Fruit fly (Drosophila melanogaster): ENCODE data around the gene bur.
A peak's percentile ranks its signal among the peaks of the same experiment; 100 is the strongest.

Gene bur

DNA sequence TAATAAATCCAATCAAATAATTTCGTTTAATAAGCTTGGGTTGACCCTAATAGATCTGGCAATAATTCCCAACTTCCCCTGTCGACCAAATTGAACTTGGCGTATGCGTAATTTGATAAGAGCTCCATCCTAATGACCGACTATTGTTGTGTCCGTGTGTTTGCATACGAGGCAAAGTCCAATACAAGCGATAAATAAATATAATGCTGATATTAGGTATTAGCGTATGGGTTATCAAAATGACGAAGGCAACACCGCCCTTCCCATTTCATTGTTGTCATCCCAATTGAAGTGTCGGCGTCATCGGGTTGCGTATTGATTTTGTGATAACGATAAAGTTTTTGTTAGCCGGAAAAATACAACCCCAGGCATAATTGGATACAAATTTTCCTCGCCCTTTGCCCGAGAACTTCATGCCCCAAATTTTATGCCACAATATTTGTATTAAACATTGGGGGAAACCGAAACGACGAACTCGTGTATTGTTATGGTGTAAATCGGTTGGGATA lies 9.8 kb upstream of the bur start:
- TF ChIP-seq bab1 (GFP tag; optimal IDR thresholded peaks at IDR 0.05) (no peak), CG5204 (GFP tag; optimal IDR thresholded peaks at IDR 0.05) (no peak), CG1620 (GFP tag; optimal IDR thresholded peaks at IDR 0.05) (no peak), cic (GFP tag; optimal IDR thresholded peaks at IDR 0.05) (no peak), tj (GFP tag; optimal IDR thresholded peaks at IDR 0.05) (no peak), pad (GFP tag; optimal IDR thresholded peaks at IDR 0.05) (no peak), CG14711 (tag; optimal IDR thresholded peaks at IDR 0.05) (no peak), kay (GFP tag; ENCODE audit: borderline replicate concordance) (no peak), CG7101 (tag; optimal IDR thresholded peaks at IDR 0.05) (no peak), toe (GFP tag; optimal IDR thresholded peaks at IDR 0.05) (no peak)

DNA sequence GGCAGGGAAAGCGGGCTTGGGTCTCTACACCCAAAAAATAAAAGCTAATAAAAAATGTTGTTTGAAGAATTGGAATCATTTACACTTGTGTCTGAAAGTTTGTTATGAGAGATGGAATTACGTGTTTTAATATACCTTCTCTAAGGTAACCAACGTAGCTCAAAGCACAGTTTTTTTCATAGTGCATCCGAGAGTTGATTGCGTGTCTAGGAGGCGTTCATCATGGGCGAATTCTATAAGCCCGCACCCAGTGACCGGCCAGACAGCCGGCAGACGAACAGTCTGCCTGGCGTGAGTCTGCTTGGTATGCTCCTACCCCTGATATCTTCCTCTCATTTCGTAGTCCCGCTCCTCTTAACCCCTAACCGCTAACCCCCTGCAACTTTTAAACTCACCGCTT lies 8.3 kb upstream of the bur start:
- TF ChIP-seq toe (GFP tag; optimal IDR thresholded peaks at IDR 0.05) (no peak), Crg-1 (GFP tag; optimal IDR thresholded peaks at IDR 0.05) (no peak), Hr96 (GFP tag; optimal IDR thresholded peaks at IDR 0.05) (no peak), cic (GFP tag; optimal IDR thresholded peaks at IDR 0.05) (no peak), CG11617 (GFP tag; optimal IDR thresholded peaks at IDR 0.05) (no peak), CG7101 (tag; optimal IDR thresholded peaks at IDR 0.05) (no peak), Clk (GFP tag; optimal IDR thresholded peaks at IDR 0.05) (no peak), CG1620 (GFP tag; optimal IDR thresholded peaks at IDR 0.05) (no peak), kay (GFP tag; ENCODE audit: borderline replicate concordance) (no peak), pad (GFP tag; optimal IDR thresholded peaks at IDR 0.05) (no peak), CG14711 (tag; optimal IDR thresholded peaks at IDR 0.05) (no peak), Mnt (GFP tag; optimal IDR thresholded peaks at IDR 0.05) (no peak), CG5204 (GFP tag; optimal IDR thresholded peaks at IDR 0.05) (no peak), cnc (optimal IDR thresholded peaks at IDR 0.05) (no peak), CG33017 (tag; optimal IDR thresholded peaks at IDR 0.05) (no peak), ovo (GFP tag; optimal IDR thresholded peaks at IDR 0.05) (no peak), bab1 (GFP tag; optimal IDR thresholded peaks at IDR 0.05) (no peak), CG7045 (GFP tag; optimal IDR thresholded peaks at IDR 0.05) (no peak)

DNA sequence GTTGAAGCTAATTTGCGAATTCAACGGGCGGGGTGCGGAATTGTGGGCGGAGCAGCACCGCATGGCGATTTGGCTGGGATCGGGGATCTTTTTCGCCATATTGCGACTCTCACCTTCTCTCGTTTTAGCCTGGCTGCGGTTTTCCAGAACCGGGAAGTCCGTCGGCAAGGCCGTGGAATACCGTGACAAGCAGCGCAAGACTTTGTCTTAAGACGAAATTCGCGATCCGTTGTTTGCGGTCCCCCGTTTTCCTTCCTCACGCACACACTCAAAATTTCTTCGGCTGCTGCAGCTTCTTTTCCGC lies 314 bp downstream of the bur start:
- TF ChIP-seq CG33017 (tag; optimal IDR thresholded peaks at IDR 0.05) (no peak), Crg-1 (GFP tag; optimal IDR thresholded peaks at IDR 0.05) (no peak), CG11617 (GFP tag; optimal IDR thresholded peaks at IDR 0.05) (no peak), tj (GFP tag; optimal IDR thresholded peaks at IDR 0.05) (no peak), Mnt (GFP tag; optimal IDR thresholded peaks at IDR 0.05) (no peak), kay (GFP tag; ENCODE audit: borderline replicate concordance) (no peak), Hr96 (GFP tag; optimal IDR thresholded peaks at IDR 0.05) (no peak), pad (GFP tag; optimal IDR thresholded peaks at IDR 0.05) (no peak), ovo (GFP tag; optimal IDR thresholded peaks at IDR 0.05) (no peak), Clk (GFP tag; optimal IDR thresholded peaks at IDR 0.05) (no peak)

DNA sequence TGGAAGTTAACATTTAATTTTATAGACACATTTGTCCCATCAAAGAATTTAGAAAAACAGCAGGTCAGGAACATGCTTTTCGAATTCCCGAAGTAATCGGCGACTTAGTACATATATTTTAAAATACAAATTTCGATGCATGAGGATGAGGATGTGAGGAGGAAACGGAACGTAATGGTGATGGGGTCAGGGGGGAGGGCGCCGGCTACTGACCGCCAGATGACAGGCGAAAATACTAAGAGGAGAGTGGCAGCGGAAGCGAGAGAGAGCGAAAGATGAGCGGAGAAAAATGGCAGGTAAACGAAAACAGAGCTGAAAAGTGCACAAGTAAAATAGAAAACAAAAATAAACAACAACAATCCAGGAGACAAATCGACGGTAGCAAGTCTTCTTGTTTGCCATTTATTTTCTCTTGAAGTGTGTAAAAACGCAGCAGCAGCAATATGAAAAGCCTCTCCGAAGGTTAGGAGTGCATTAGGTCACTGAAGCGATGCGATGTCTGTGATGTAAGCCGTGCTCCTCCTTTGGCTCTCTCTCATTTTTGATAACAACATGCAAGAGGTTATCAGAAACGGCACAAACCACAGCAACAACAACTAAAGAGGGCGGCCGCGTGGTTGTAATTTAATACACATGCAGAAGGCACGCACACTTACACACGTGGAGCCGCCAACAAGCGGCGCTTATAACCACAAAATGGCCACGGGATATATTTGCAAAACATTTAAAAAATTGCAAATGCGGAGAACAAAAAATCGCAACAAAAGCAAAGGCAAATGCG lies 857 bp downstream of the bur start:
- TF ChIP-seq kay (GFP tag; ENCODE audit: borderline replicate concordance) (no peak), CG14711 (tag; optimal IDR thresholded peaks at IDR 0.05) (no peak), CG7101 (tag; optimal IDR thresholded peaks at IDR 0.05) (no peak), cnc (optimal IDR thresholded peaks at IDR 0.05) (no peak), Crg-1 (GFP tag; optimal IDR thresholded peaks at IDR 0.05) (peak; percentile 10), bab1 (GFP tag; optimal IDR thresholded peaks at IDR 0.05) (no peak), CG33017 (tag; optimal IDR thresholded peaks at IDR 0.05) (no peak), CG5204 (GFP tag; optimal IDR thresholded peaks at IDR 0.05) (no peak), CG12768 (GFP tag; optimal IDR thresholded peaks at IDR 0.05) (no peak), CG7045 (GFP tag; optimal IDR thresholded peaks at IDR 0.05) (no peak), tj (GFP tag; optimal IDR thresholded peaks at IDR 0.05) (peak; percentile 41), pad (GFP tag; optimal IDR thresholded peaks at IDR 0.05) (no peak), Hr96 (GFP tag; optimal IDR thresholded peaks at IDR 0.05) (no peak), CG1620 (GFP tag; optimal IDR thresholded peaks at IDR 0.05) (no peak), cic (GFP tag; optimal IDR thresholded peaks at IDR 0.05) (peak; percentile 42), Clk (GFP tag; optimal IDR thresholded peaks at IDR 0.05) (no peak), Mnt (GFP tag; optimal IDR thresholded peaks at IDR 0.05) (peak; percentile 88), toe (GFP tag; optimal IDR thresholded peaks at IDR 0.05) (no peak), CG11617 (GFP tag; optimal IDR thresholded peaks at IDR 0.05) (no peak), ovo (GFP tag; optimal IDR thresholded peaks at IDR 0.05) (no peak)

DNA sequence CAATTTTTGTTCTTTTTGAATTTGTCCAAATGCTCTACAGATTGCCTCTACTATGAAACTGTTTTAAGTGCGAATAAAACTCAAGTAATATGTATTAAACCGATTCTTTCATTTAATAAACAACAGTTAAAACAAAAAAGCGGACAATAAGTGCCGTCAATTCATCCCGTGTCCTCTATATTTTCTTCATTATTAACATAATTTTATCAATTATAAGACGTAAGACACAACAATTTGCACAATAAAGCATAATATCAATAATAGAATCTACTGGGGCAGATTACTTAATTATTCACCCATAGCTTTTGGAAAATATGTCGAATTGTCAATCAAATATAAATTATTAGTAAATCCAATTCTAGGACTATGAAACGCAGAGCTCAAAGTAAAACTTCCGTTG lies 6.6 kb downstream of the bur start, which contains the start of gene CG31627:
Gene CG31627, plus strand, starts transcription at position 301 of the 400 bp plus-strand sequence.
- TF ChIP-seq CG7045 (GFP tag; optimal IDR thresholded peaks at IDR 0.05) (no peak), Clk (GFP tag; optimal IDR thresholded peaks at IDR 0.05) (no peak), Hr96 (GFP tag; optimal IDR thresholded peaks at IDR 0.05) (no peak), cic (GFP tag; optimal IDR thresholded peaks at IDR 0.05) (no peak), CG5204 (GFP tag; optimal IDR thresholded peaks at IDR 0.05) (no peak), CG1620 (GFP tag; optimal IDR thresholded peaks at IDR 0.05) (no peak), bab1 (GFP tag; optimal IDR thresholded peaks at IDR 0.05) (no peak), Mnt (GFP tag; optimal IDR thresholded peaks at IDR 0.05) (no peak), toe (GFP tag; optimal IDR thresholded peaks at IDR 0.05) (no peak), CG12768 (GFP tag; optimal IDR thresholded peaks at IDR 0.05) (no peak), Crg-1 (GFP tag; optimal IDR thresholded peaks at IDR 0.05) (no peak), kay (GFP tag; ENCODE audit: borderline replicate concordance) (no peak), CG11617 (GFP tag; optimal IDR thresholded peaks at IDR 0.05) (no peak)

DNA sequence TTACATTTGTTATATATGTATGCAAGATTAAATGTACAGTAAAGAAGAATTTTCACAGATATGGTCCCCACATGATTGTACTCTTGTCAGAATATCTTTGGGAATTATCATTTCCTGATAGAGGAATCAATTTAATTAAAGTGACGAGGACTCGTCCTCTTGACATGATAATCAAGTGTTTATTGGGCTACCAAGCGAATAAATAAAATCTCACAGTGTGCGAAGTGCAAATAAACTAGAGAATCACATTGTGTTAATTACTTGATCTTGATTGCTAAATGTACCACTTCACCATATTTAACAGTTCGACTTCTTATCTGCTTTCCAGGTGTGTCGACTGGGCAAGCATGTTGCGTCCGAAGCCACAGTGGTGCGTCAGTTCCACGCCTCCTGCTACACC lies 9.6 kb downstream of the bur start:
- no peak for TF ChIP-seq cic (GFP tag; optimal IDR thresholded peaks at IDR 0.05)
- TF ChIP-seq pad (GFP tag; optimal IDR thresholded peaks at IDR 0.05): no peak
- no peak for TF ChIP-seq Mnt (GFP tag; optimal IDR thresholded peaks at IDR 0.05)
- no peak for TF ChIP-seq CG33017 (tag; optimal IDR thresholded peaks at IDR 0.05)
- no peak for TF ChIP-seq CG5204 (GFP tag; optimal IDR thresholded peaks at IDR 0.05)
- no peak for TF ChIP-seq tj (GFP tag; optimal IDR thresholded peaks at IDR 0.05)
- TF ChIP-seq CG1620 (GFP tag; optimal IDR thresholded peaks at IDR 0.05): no peak
- TF ChIP-seq CG12768 (GFP tag; optimal IDR thresholded peaks at IDR 0.05): no peak
- TF ChIP-seq kay (GFP tag; ENCODE audit: borderline replicate concordance): no peak
- no peak for TF ChIP-seq CG14711 (tag; optimal IDR thresholded peaks at IDR 0.05)
- TF ChIP-seq cnc (optimal IDR thresholded peaks at IDR 0.05): no peak
- no peak for TF ChIP-seq toe (GFP tag; optimal IDR thresholded peaks at IDR 0.05)
- no peak for TF ChIP-seq CG7045 (GFP tag; optimal IDR thresholded peaks at IDR 0.05)
- no peak for TF ChIP-seq Crg-1 (GFP tag; optimal IDR thresholded peaks at IDR 0.05)
- TF ChIP-seq Clk (GFP tag; optimal IDR thresholded peaks at IDR 0.05): no peak
- no peak for TF ChIP-seq Hr96 (GFP tag; optimal IDR thresholded peaks at IDR 0.05)
- no peak for TF ChIP-seq bab1 (GFP tag; optimal IDR thresholded peaks at IDR 0.05)
- TF ChIP-seq ovo (GFP tag; optimal IDR thresholded peaks at IDR 0.05): no peak
- TF ChIP-seq CG11617 (GFP tag; optimal IDR thresholded peaks at IDR 0.05): no peak
- TF ChIP-seq CG7101 (tag; optimal IDR thresholded peaks at IDR 0.05): no peak

Data from whole organism, adult.